Worm (Caenorhabditis elegans): ENCODE results near the gene gop-3.
A peak's percentile ranks its signal among the peaks of the same experiment; 100 is the strongest.

gop-3 gene

DNA sequence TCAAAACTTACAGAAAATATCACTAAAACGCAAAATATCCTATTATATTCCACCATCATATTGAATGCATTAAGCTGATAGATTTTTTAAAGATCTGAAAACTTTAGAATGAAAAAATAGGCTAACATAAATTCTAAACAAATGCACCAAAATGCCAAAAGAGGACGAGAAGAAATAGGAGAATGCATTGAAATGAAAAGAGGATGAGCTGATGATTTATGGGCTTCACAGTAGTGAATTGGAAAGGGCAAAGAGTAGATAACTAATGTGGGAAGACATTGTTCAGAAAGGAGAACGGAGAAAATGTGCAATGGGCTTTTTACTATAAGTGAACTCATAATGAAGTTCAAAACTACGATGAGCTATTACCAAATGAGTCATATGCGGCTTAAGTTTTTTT, 43.0 kb upstream of the gop-3 start, which contains the start of gene cutl-19:
Gene cutl-19 (minus strand): TSS at position 101 of the 400 bp plus-strand sequence.
- TF ChIP-seq zag-1 (tag; optimal IDR thresholded peaks at IDR 0.05) (no peak), ceh-82 (tag; optimal IDR thresholded peaks at IDR 0.05) (no peak), nhr-237 (tag; optimal IDR thresholded peaks at IDR 0.05) (no peak), lin-15B (tag; optimal IDR thresholded peaks at IDR 0.05) (no peak), nhr-11 (tag; optimal IDR thresholded peaks at IDR 0.05) (no peak), nhr-25 (tag; optimal IDR thresholded peaks at IDR 0.05) (no peak), unc-62 (GFP tag; optimal IDR thresholded peaks at IDR 0.05) (no peak), sea-2 (GFP tag; optimal IDR thresholded peaks at IDR 0.05) (no peak)

DNA sequence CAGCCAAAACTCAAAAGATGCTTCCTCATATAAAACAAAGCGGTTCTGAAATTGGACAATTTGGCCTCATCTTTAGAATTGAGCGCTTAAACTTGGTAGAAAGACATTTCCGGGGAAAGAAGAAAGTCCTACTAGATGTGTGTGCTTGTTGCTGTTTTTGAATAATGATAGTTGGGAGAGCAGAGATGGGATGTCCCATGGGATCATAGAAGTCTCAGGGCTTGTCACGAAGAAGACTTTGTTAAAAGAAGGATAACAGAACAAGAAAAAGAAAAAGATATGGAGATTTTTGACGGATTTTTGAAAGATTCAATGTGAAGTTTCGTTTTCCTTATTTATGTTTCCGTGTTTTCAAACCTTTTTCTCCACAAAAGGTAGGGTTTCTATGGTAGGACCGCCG, 41.8 kb upstream of the gop-3 start, which contains the start of gene ZC155.2:
Gene ZC155.2 (plus strand): TSS at position 301 of the 400 bp plus-strand sequence.
- TF ChIP-seq lin-39 (tag; optimal IDR thresholded peaks at IDR 0.05) = peak; percentile 15
- no peak for TF ChIP-seq hmg-11 (tag; optimal IDR thresholded peaks at IDR 0.05)

DNA sequence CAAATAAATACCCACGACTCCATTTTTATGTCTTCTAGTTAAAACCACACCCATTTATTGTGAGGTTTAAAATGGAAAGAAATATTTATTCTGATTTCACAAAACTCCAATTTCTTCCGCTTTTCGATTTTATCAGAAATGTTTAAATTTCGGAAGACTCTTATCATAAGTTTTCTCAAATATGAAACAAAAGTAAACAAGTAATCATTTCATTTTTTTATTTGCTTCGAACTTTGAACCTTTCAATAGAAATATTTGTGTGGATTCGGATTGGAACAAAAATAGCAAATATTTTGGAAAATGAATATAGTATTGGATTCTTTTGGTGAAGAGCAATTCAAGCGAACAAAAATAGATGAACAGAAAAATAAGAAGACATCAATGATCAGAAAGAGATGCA, 38.7 kb upstream of the gop-3 start:
- peak; percentile 91 for TF ChIP-seq pha-4 (tag; optimal IDR thresholded peaks at IDR 0.05)
- no peak for TF ChIP-seq skn-1 (tag; optimal IDR thresholded peaks at IDR 0.05)
- TF ChIP-seq jun-1 (tag; optimal IDR thresholded peaks at IDR 0.05) = no peak
- TF ChIP-seq nhr-28 (tag; optimal IDR thresholded peaks at IDR 0.05) = no peak

ce11 chrIII:5222777-5223176, 37.7 kb upstream of the gop-3 start:
- TF ChIP-seq nhr-25 (tag; optimal IDR thresholded peaks at IDR 0.05) (no peak), nhr-237 (tag; optimal IDR thresholded peaks at IDR 0.05) (no peak), unc-62 (GFP tag; optimal IDR thresholded peaks at IDR 0.05) (no peak), pha-4 (tag; optimal IDR thresholded peaks at IDR 0.05) (peak; percentile 97), eor-1 (tag; optimal IDR thresholded peaks at IDR 0.05) (no peak), tbx-2 (tag; optimal IDR thresholded peaks at IDR 0.05) (no peak)

ce11 chrIII:5224908-5225307, 35.6 kb upstream of the gop-3 start:
- TF ChIP-seq ceh-9 (tag; optimal IDR thresholded peaks at IDR 0.05) (no peak), lsy-12 (tag; optimal IDR thresholded peaks at IDR 0.05) (no peak), elt-1 (tag; optimal IDR thresholded peaks at IDR 0.05) (no peak), jun-1 (tag; optimal IDR thresholded peaks at IDR 0.05) (peak; percentile 44), ama-1 (optimal IDR thresholded peaks at IDR 0.05) (peak; percentile 20), nfya-1 (tag; optimal IDR thresholded peaks at IDR 0.05; ENCODE audit: insufficient read depth) (peak; percentile 28), elt-2 (tag; optimal IDR thresholded peaks at IDR 0.05) (peak; percentile 37), skn-1 (tag; optimal IDR thresholded peaks at IDR 0.05) (no peak), nhr-76 (tag; optimal IDR thresholded peaks at IDR 0.05) (no peak), pqm-1 (tag; optimal IDR thresholded peaks at IDR 0.05) (peak; percentile 12), nhr-23 (tag; optimal IDR thresholded peaks at IDR 0.05) (peak; percentile 44), unc-62 (GFP tag; optimal IDR thresholded peaks at IDR 0.05) (no peak), R02D3.7 (tag; optimal IDR thresholded peaks at IDR 0.05) (no peak), egl-5 (tag; optimal IDR thresholded peaks at IDR 0.05) (no peak), pha-4 (tag; optimal IDR thresholded peaks at IDR 0.05) (peak; percentile 12), nhr-237 (tag; optimal IDR thresholded peaks at IDR 0.05) (no peak), fos-1 (tag; optimal IDR thresholded peaks at IDR 0.05) (peak; percentile 10), zag-1 (tag; optimal IDR thresholded peaks at IDR 0.05) (no peak), nhr-28 (tag; optimal IDR thresholded peaks at IDR 0.05) (no peak), mdl-1 (tag; optimal IDR thresholded peaks at IDR 0.05) (no peak), egl-27 (tag; optimal IDR thresholded peaks at IDR 0.05) (peak; percentile 3), ztf-11 (tag; optimal IDR thresholded peaks at IDR 0.05) (no peak)

- TF ChIP-seq nhr-11 (tag; optimal IDR thresholded peaks at IDR 0.05) = no peak
- TF ChIP-seq jun-1 (tag; optimal IDR thresholded peaks at IDR 0.05) = no peak
- no peak for TF ChIP-seq hmg-11 (tag; optimal IDR thresholded peaks at IDR 0.05)
- TF ChIP-seq nhr-76 (tag; optimal IDR thresholded peaks at IDR 0.05) = no peak
- no peak for TF ChIP-seq daf-12 (tag; optimal IDR thresholded peaks at IDR 0.05)
- TF ChIP-seq snpc-4 (tag; optimal IDR thresholded peaks at IDR 0.05) = no peak
- TF ChIP-seq nhr-67 (tag; optimal IDR thresholded peaks at IDR 0.05) = no peak
- TF ChIP-seq nhr-23 (tag; optimal IDR thresholded peaks at IDR 0.05) = no peak
- no peak for TF ChIP-seq fos-1 (tag; optimal IDR thresholded peaks at IDR 0.05)
- TF ChIP-seq unc-39 (tag; optimal IDR thresholded peaks at IDR 0.05) = no peak
- no peak for TF ChIP-seq R02D3.7 (tag; optimal IDR thresholded peaks at IDR 0.05)
- no peak for TF ChIP-seq nhr-237 (tag; optimal IDR thresholded peaks at IDR 0.05)
- TF ChIP-seq egl-5 (tag; optimal IDR thresholded peaks at IDR 0.05) = no peak
- no peak for TF ChIP-seq elt-3 (tag; optimal IDR thresholded peaks at IDR 0.05)
- no peak for TF ChIP-seq elt-1 (tag; optimal IDR thresholded peaks at IDR 0.05)
- TF ChIP-seq sea-2 (GFP tag; optimal IDR thresholded peaks at IDR 0.05) = no peak
- TF ChIP-seq egl-27 (tag; optimal IDR thresholded peaks at IDR 0.05) = no peak
- TF ChIP-seq ceh-9 (tag; optimal IDR thresholded peaks at IDR 0.05) = no peak
Observed at ce11 chrIII:5225321-5225720, 35.2 kb upstream of the gop-3 start, which contains the start of gene nex-1. Gene nex-1 (plus strand): TSS chrIII:5225621.

Data from whole organism, L3 larva.